Fruit fly (Drosophila melanogaster) Kc167 (cell line): ENCODE results near the gene CG8036.

Experiments
- Myc ChIP-seq: fragments of >200 bp; optimal IDR thresholded peaks from 2 replicates; lab custom pipeline; 2017; ENCODE audit warnings: missing external identifiers
- Sin3A ChIP-seq: fragments of >200 bp; optimal IDR thresholded peaks from 2 replicates; lab custom pipeline; 2018; ENCODE audit warnings: missing external identifiers
- h ChIP-seq: fragments of >200 bp; optimal IDR thresholded peaks from 3 replicates; lab custom pipeline; 2018; ENCODE audit warnings: missing external identifiers
- insv ChIP-seq: fragments of >200 bp; optimal IDR thresholded peaks from 3 replicates; lab custom pipeline; 2018; ENCODE audit warnings: missing external identifiers
- psq ChIP-seq: fragments of >200 bp; optimal IDR thresholded peaks from 2 replicates; lab custom pipeline; 2017; ENCODE audit warnings: missing external identifiers
- ttk ChIP-seq: sonication (Bioruptor generic); optimal IDR thresholded peaks from 2 replicates; lab custom pipeline; 2017; ENCODE audit warnings: missing external identifiers

Gene CG8036

dm6 chr3R:8721071-8721470, 53.4 kb downstream of the CG8036 start, which contains the start of gene CG8136:
CG8136 (plus strand) TSS chr3R:8721371.
- TF ChIP-seq ttk (lab: Kevin White, UChicago) (no peak), insv (lab: Kevin White, UChicago) (no peak), Myc (lab: Kevin White, UChicago) (no peak), psq (lab: Kevin White, UChicago) (no peak), h (lab: Kevin White, UChicago) (no peak), Sin3A (lab: Kevin White, UChicago) (no peak)

DNA sequence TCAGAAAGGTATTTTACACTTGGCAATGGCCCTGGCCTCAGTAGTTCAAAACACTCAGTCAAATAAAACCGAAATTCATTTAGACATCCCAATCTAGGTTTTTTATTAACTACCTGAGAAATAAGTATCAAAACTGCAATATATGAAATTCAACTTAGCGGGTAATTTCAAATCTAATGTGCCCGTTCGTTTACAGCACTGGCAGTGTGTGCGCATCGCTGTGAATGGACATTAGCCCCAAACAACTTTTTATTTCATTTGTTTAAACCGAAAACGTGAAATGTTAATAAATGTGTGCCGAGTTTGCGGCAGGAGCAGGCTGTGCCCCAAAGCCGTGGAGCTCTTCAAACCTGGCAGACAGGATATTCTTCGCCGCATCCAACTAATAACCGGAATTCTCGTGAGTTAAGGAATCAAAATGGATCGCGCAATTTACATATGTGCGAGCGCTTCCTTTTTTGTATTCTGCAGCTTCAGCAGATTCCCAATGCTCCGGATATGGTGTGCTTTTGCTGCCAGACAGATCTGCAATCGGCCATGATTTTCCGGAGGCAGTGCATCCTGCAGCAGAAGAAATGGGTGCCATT, 55.4 kb downstream of the CG8036 start, which contains the start of gene nom:
Gene nom (plus strand): TSS at position 213 of the 587 bp plus-strand sequence.
- TF ChIP-seq h (lab: Kevin White, UChicago) (no peak), Myc (lab: Kevin White, UChicago) (no peak), Sin3A (lab: Kevin White, UChicago) (no peak), insv (lab: Kevin White, UChicago) (no peak), psq (lab: Kevin White, UChicago) (no peak), ttk (lab: Kevin White, UChicago) (no peak)
